Fruit fly (Drosophila melanogaster) whole organism, embryonic: ENCODE data around the gene CG15014.

Source experiments
- ATbp ChIP-seq: fragments of 200-800 bp; sonication (Bioruptor generic); optimal IDR thresholded peaks from 2 replicates; lab custom pipeline; 2017; ENCODE audit warnings: missing biosample characterization, mild to moderate bottlenecking, missing genetic modification characterization, missing genetic modification reagents
- CG11456 ChIP-seq: fragments of 200-800 bp; sonication (Bioruptor generic); IDR thresholded peaks from 3 replicates; pipeline ENCODE4 v1.3.6; 2022; ENCODE audit warnings: missing biosample characterization, missing genetic modification characterization
- CG14710 ChIP-seq: fragments of 200-800 bp; sonication (Bioruptor generic); optimal IDR thresholded peaks from 3 replicates; lab custom pipeline; 2019; ENCODE audit warnings: missing biosample characterization, mild to moderate bottlenecking, missing genetic modification characterization, moderate library complexity
- CG15514 ChIP-seq: fragments of 200-800 bp; sonication (Bioruptor generic); optimal IDR thresholded peaks from 3 replicates; lab custom pipeline; 2017; ENCODE audit warnings: missing biosample characterization, missing genetic modification characterization, mild to moderate bottlenecking, moderate library complexity, missing genetic modification reagents
- CG1602 ChIP-seq: fragments of 200-800 bp; sonication (Bioruptor generic); optimal IDR thresholded peaks from 3 replicates; lab custom pipeline; 2016; ENCODE audit warnings: missing biosample characterization, missing genetic modification characterization
- CG2199 ChIP-seq: fragments of 200-800 bp; sonication (Bioruptor generic); IDR thresholded peaks from 3 replicates; pipeline ENCODE4 v1.3.6; 2022; ENCODE audit warnings: missing biosample characterization, missing genetic modification characterization
- CG2889 ChIP-seq: fragments of 200-800 bp; sonication (Bioruptor generic); IDR thresholded peaks from 3 replicates; pipeline ENCODE4 v1.3.6; 2022; ENCODE audit warnings: missing biosample characterization, missing genetic modification characterization
- CG30403 ChIP-seq: fragments of 200-800 bp; sonication (Bioruptor generic); optimal IDR thresholded peaks from 3 replicates; lab custom pipeline; 2016; ENCODE audit warnings: missing biosample characterization, missing genetic modification characterization
- CG32532 ChIP-seq: fragments of 200-800 bp; sonication (Bioruptor generic); IDR thresholded peaks from 2 replicates; pipeline ENCODE4 v1.3.6; 2022; ENCODE audit warnings: missing biosample characterization, missing genetic modification characterization
- CG4328 ChIP-seq: fragments of 200-800 bp; sonication (Bioruptor generic); optimal IDR thresholded peaks from 3 replicates; lab custom pipeline; 2017; ENCODE audit warnings: missing biosample characterization, missing genetic modification reagents, missing genetic modification characterization
- CG4360 ChIP-seq: fragments of 200-800 bp; sonication (Bioruptor generic); IDR thresholded peaks from 2 replicates; pipeline ENCODE4 v1.3.6; 2022; ENCODE audit warnings: missing biosample characterization, missing genetic modification characterization
- CG5245 ChIP-seq: fragments of 200-800 bp; sonication (Bioruptor generic); optimal IDR thresholded peaks from 3 replicates; lab custom pipeline; 2016; ENCODE audit warnings: missing biosample characterization, missing genetic modification characterization
- CG6654 ChIP-seq: fragments of 200-800 bp; sonication (Bioruptor generic); optimal IDR thresholded peaks from 2 replicates; lab custom pipeline; 2017; ENCODE audit warnings: missing biosample characterization, mild to moderate bottlenecking, missing genetic modification characterization
- CG8359 ChIP-seq: fragments of 200-800 bp; sonication (Bioruptor generic); optimal IDR thresholded peaks from 2 replicates; lab custom pipeline; 2017; ENCODE audit warnings: missing biosample characterization, mild to moderate bottlenecking, missing genetic modification characterization, borderline replicate concordance
- CG8765 ChIP-seq: fragments of 200-800 bp; sonication (Bioruptor generic); IDR thresholded peaks from 2 replicates; pipeline ENCODE4 v1.3.6; 2022; ENCODE audit warnings: missing biosample characterization, missing genetic modification characterization
- Lhr ChIP-seq: fragments of 200-800 bp; sonication (Bioruptor generic); optimal IDR thresholded peaks from 3 replicates; lab custom pipeline; 2017; ENCODE audit warnings: mild to moderate bottlenecking, missing biosample characterization, missing genetic modification reagents, missing genetic modification characterization
- MESR4 ChIP-seq: fragments of 200-800 bp; sonication (Bioruptor generic); optimal IDR thresholded peaks from 2 replicates; lab custom pipeline; 2018; ENCODE audit warnings: missing biosample characterization, mild to moderate bottlenecking, missing genetic modification characterization, moderate library complexity
- Med ChIP-seq: fragments of 200-800 bp; sonication (Bioruptor generic); peaks from one replicate; lab custom pipeline; 2016; ENCODE audit warnings: missing biosample characterization, missing genetic modification characterization, mild to moderate bottlenecking, inconsistent platforms, moderate library complexity
- Ptx1 ChIP-seq: fragments of 200-800 bp; sonication (Bioruptor generic); IDR thresholded peaks from 2 replicates; pipeline ENCODE4 v1.3.6; 2022; ENCODE audit warnings: missing biosample characterization, missing genetic modification characterization
- Ravus ChIP-seq: fragments of 200-800 bp; sonication (Bioruptor generic); IDR thresholded peaks from 2 replicates; pipeline ENCODE4 v1.3.6; 2022; ENCODE audit warnings: missing biosample characterization, missing genetic modification characterization
- Sox100B ChIP-seq: fragments of 200-800 bp; sonication (Bioruptor generic); optimal IDR thresholded peaks from 3 replicates; lab custom pipeline; 2018; ENCODE audit warnings: missing biosample characterization, mild to moderate bottlenecking, missing genetic modification characterization
- ash1 ChIP-seq: fragments of 200-800 bp; sonication (Bioruptor generic); optimal IDR thresholded peaks from 2 replicates; lab custom pipeline; 2018; ENCODE audit warnings: missing biosample characterization, mild to moderate bottlenecking, missing genetic modification characterization
- bab2 ChIP-seq: fragments of 200-800 bp; sonication (Bioruptor generic); optimal IDR thresholded peaks from 2 replicates; lab custom pipeline; 2016; ENCODE audit warnings: missing biosample characterization, missing genetic modification characterization
- croc ChIP-seq: fragments of 200-800 bp; sonication (Bioruptor generic); conservative IDR thresholded peaks from 3 replicates; pipeline ENCODE4 v1.3.6; 2022; ENCODE audit warnings: missing biosample characterization, missing genetic modification characterization
- crp ChIP-seq, 2 experiments: fragments of 200-800 bp; sonication (Bioruptor generic); optimal IDR thresholded peaks; 2 replicates in 1 of 2; 3 replicates in 1 of 2; lab custom pipeline; 2017; ENCODE audit warnings: missing biosample characterization in 2 of 2, missing genetic modification characterization in 2 of 2, mild to moderate bottlenecking in 1 of 2, moderate library complexity in 1 of 2
- ewg ChIP-seq: fragments of 200-800 bp; sonication (Bioruptor generic); optimal IDR thresholded peaks from 3 replicates; lab custom pipeline; 2017; ENCODE audit warnings: mild to moderate bottlenecking, missing biosample characterization, missing genetic modification reagents, missing genetic modification characterization
- exex ChIP-seq: fragments of 200-800 bp; sonication (Bioruptor generic); optimal IDR thresholded peaks from 4 replicates; lab custom pipeline; 2018; ENCODE audit warnings: missing biosample characterization, mild to moderate bottlenecking, missing genetic modification characterization, moderate library complexity
- fru ChIP-seq: fragments of >200 bp; optimal IDR thresholded peaks from 2 replicates; lab custom pipeline; 2017
- hkb ChIP-seq, 2 experiments: fragments of 200-800 bp in 1 of 2; fragments of >200 bp in 1 of 2; sonication (Bioruptor generic) in 1 of 2; IDR thresholded peaks in 1 of 2; optimal IDR thresholded peaks in 1 of 2; 2 replicates each; pipeline versions ENCODE4 v1.3.6 to Lab custom; 2017 to 2022; ENCODE audit warnings: missing biosample characterization in 1 of 2, missing genetic modification characterization in 1 of 2
- hth ChIP-seq: fragments of >200 bp; optimal IDR thresholded peaks from 2 replicates; lab custom pipeline; 2017; ENCODE audit warnings: inconsistent platforms
- nerfin-1 ChIP-seq: fragments of 200-800 bp; sonication (Bioruptor generic); optimal IDR thresholded peaks from 3 replicates; lab custom pipeline; 2019; ENCODE audit warnings: missing biosample characterization, mild to moderate bottlenecking, missing genetic modification characterization, moderate library complexity
- onecut ChIP-seq: fragments of 200-800 bp; sonication (Bioruptor generic); IDR thresholded peaks from 2 replicates; pipeline ENCODE4 v1.3.6; 2022; ENCODE audit warnings: missing biosample characterization, missing genetic modification characterization
- pan ChIP-seq, 4 experiments: fragments of >200 bp in 3 of 4; fragments of 200-800 bp in 1 of 4; sonication (Bioruptor generic) in 1 of 4; optimal IDR thresholded peaks in 3 of 4; IDR thresholded peaks in 1 of 4; 2 replicates each; pipeline versions ENCODE4 v1.3.6 to Lab custom; 2017 to 2022; ENCODE audit warnings: missing biosample characterization in 2 of 4, missing genetic modification characterization in 2 of 4, mixed read lengths in 1 of 4
- pros ChIP-seq: fragments of 200-800 bp; sonication (Bioruptor generic); optimal IDR thresholded peaks from 3 replicates; lab custom pipeline; 2019; ENCODE audit warnings: missing biosample characterization, mild to moderate bottlenecking, missing genetic modification characterization, moderate library complexity
- ro ChIP-seq: fragments of 200-800 bp; sonication (Bioruptor generic); IDR thresholded peaks from 2 replicates; pipeline ENCODE4 v1.3.6; 2022; ENCODE audit warnings: missing biosample characterization, missing genetic modification characterization
- sim ChIP-seq: fragments of 200-800 bp; sonication (Bioruptor generic); IDR thresholded peaks from 2 replicates; pipeline ENCODE4 v1.3.6; 2022; ENCODE audit warnings: missing biosample characterization, missing genetic modification characterization
- tna ChIP-seq: fragments of 200-800 bp; sonication (Bioruptor generic); IDR thresholded peaks from 2 replicates; pipeline ENCODE4 v1.3.6; 2022; ENCODE audit warnings: missing biosample characterization, missing genetic modification characterization; ENCODE audit not compliant: partially characterized antibody
- tup ChIP-seq: fragments of 200-800 bp; sonication (Bioruptor generic); optimal IDR thresholded peaks from 2 replicates; lab custom pipeline; 2016; ENCODE audit warnings: missing biosample characterization, mild to moderate bottlenecking, missing genetic modification characterization, moderate library complexity
- tx ChIP-seq: fragments of 200-800 bp; sonication (Bioruptor generic); optimal IDR thresholded peaks from 2 replicates; lab custom pipeline; 2016; ENCODE audit warnings: missing biosample characterization, missing genetic modification characterization

CG15014 gene

DNA sequence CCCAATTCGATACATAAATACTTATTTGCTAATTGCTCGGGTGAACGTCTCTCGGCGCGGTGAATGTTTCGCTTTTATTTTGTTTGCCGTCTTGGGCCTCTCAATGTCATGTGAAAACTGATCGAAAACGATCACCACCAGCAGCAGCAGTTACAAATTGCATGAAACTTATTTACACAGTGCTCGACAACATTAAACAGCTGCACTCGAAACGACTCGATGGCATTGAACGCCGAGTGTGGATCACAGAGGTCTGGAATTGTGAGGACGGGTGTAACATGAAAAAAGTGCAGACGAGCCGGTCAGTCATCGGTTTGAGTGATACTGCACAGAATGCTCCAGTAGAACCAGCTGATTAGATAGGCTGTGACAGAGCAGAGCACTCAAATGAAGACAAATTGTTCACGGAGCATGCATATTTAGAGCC lies 35.7 kb upstream of the CG15014 start (continued):
- TF ChIP-seq CG4360 (GFP tag; lab: Robert Waterston, UW) (no peak), ATbp (GFP tag; lab: Kevin White, UChicago) (peak; percentile 58), tup (GFP tag; lab: Kevin White, UChicago) (no peak), CG2199 (peak; percentile 26; the same call in 1 of the 3 replicates), CG30403 (GFP tag; lab: Kevin White, UChicago) (no peak), Ravus (GFP tag; lab: Robert Waterston, UW) (no peak), CG6654 (GFP tag; lab: Kevin White, UChicago) (no peak), sim (GFP tag; lab: Robert Waterston, UW) (no peak), CG8359 (no peak), CG32532 (GFP tag; lab: Robert Waterston, UW) (no peak), Lhr (no peak), hkb (optimal IDR thresholded peaks at IDR 0.05; lab: Kevin White, UChicago) (no peak), hkb (GFP tag; IDR thresholded peaks at IDR 0.05; lab: Robert Waterston, UW) (peak; percentile 27; the same call in 1 of the 2 replicates), CG1602 (no peak), CG4328 (no peak), ewg (GFP tag; lab: Kevin White, UChicago) (no peak), crp (GFP tag; optimal IDR thresholded peaks at IDR 0.05; lab: Kevin White, UChicago) (no peak), pan (optimal IDR thresholded peaks at IDR 0.05; lab: Kevin White, UChicago) (no peak), pan (GFP tag; optimal IDR thresholded peaks at IDR 0.05 in 1 of 2, IDR thresholded peaks at IDR 0.05 in 1 of 2) (no peak)

DNA sequence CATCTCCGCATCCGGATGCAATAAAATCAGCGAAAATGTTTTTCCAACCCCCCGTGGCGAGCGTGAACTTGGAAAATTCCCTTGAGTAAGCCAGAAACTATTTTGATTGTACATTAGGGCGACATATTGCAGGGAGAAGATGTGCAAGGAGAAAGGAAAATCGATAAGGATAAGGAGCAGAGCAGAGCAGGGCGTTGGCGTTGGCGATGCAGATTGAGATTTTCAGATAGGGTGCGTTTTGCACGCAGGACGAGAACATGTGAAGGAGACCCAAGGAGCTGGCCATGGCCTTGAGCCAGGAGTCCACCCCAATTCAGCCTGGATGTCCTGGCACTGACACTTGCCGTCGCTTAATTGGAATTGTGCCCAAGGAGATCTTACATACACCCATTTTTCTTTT lies 34.9 kb upstream of the CG15014 start:
- TF ChIP-seq croc (GFP tag; lab: Robert Waterston, UW) (no peak), CG11456 (0 out of 3 replicates have a peak, but pooled peaks have one; percentile 53), Sox100B (GFP tag; lab: Kevin White, UChicago) (no peak), CG2889 (GFP tag; lab: Robert Waterston, UW) (no peak), Med (GFP tag; lab: Kevin White, UChicago) (peak; percentile 31), CG14710 (tag; lab: Kevin White, UChicago) (no peak), CG15514 (no peak), nerfin-1 (peak; percentile 41), pros (GFP tag; lab: Kevin White, UChicago) (peak; percentile 95), bab2 (GFP tag; lab: Kevin White, UChicago) (no peak), MESR4 (GFP tag; lab: Kevin White, UChicago) (no peak), Ptx1 (GFP tag; lab: Robert Waterston, UW) (no peak), CG5245 (GFP tag; lab: Kevin White, UChicago) (no peak), onecut (GFP tag; lab: Robert Waterston, UW) (peak; percentile 90), ro (GFP tag; lab: Robert Waterston, UW) (no peak), ash1 (GFP tag; lab: Kevin White, UChicago) (no peak), CG8765 (GFP tag; lab: Robert Waterston, UW) (no peak), hth (no peak), tna (GFP tag; lab: Robert Waterston, UW) (no peak), fru (lab: Kevin White, UChicago) (no peak), tx (GFP tag; lab: Kevin White, UChicago) (no peak), exex (tag; lab: Kevin White, UChicago) (no peak)
- TF ChIP-seq, all 482 proteins: peak for 5
